Worm (Caenorhabditis elegans): ENCODE results near the gene hrpu-1.

The hrpu-1 gene

ce11 chrIV:15029565-15029964 lies 9.9 kb upstream of the hrpu-1 start:
- TF ChIP-seq W03F9.2 (tag; optimal IDR thresholded peaks at IDR 0.05) (no peak), him-1 (tag; optimal IDR thresholded peaks at IDR 0.05) (no peak), dao-5 (tag; optimal IDR thresholded peaks at IDR 0.05) (no peak)

ce11 chrIV:15036974-15037373 lies 2.4 kb upstream of the hrpu-1 start, which contains the start of gene eef-1B.2:
Gene eef-1B.2 (plus strand): TSS chrIV:15037331.
- TF ChIP-seq W03F9.2 (tag; optimal IDR thresholded peaks at IDR 0.05) (peak; percentile 64), dao-5 (tag; optimal IDR thresholded peaks at IDR 0.05) (no peak)

ce11 chrIV:15037492-15037891 lies 1.9 kb upstream of the hrpu-1 start:
- TF ChIP-seq W03F9.2 (tag; optimal IDR thresholded peaks at IDR 0.05) (no peak), dao-5 (tag; optimal IDR thresholded peaks at IDR 0.05) (no peak), him-1 (tag; optimal IDR thresholded peaks at IDR 0.05) (no peak)

DNA sequence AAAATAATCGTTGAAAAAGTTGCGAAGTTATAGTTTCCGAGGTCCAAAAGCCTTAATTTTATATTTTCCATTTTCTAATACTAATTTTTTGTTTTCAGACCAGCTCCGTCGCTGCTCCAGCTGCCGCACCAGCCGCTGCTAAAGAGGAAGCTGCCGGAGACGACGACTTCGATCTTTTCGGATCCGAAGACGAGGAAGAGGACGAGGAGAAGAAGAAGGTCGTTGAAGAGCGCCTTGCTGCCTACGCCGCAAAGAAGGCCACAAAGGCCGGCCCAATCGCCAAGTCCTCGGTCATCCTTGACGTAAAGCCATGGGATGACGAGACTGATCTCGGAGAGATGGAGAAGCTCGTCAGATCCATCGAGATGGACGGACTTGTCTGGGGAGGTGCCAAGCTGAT lies 595 bp upstream of the hrpu-1 start:
- TF ChIP-seq W03F9.2 (tag; optimal IDR thresholded peaks at IDR 0.05) (no peak), him-1 (tag; optimal IDR thresholded peaks at IDR 0.05) (no peak), dao-5 (tag; optimal IDR thresholded peaks at IDR 0.05) (no peak)

- TF ChIP-seq dao-5 (tag; optimal IDR thresholded peaks at IDR 0.05), result no peak
- no peak for TF ChIP-seq him-1 (tag; optimal IDR thresholded peaks at IDR 0.05)
- TF ChIP-seq W03F9.2 (tag; optimal IDR thresholded peaks at IDR 0.05), result no peak
These were observed 1.7 kb downstream of the hrpu-1 start for ce11 chrIV:15041124-15041523.

- no peak for TF ChIP-seq W03F9.2 (tag; optimal IDR thresholded peaks at IDR 0.05)
- TF ChIP-seq him-1 (tag; optimal IDR thresholded peaks at IDR 0.05), result no peak
- no peak for TF ChIP-seq dao-5 (tag; optimal IDR thresholded peaks at IDR 0.05)
These were observed 2.9 kb downstream of the hrpu-1 start for ce11 chrIV:15042159-15042936.

DNA sequence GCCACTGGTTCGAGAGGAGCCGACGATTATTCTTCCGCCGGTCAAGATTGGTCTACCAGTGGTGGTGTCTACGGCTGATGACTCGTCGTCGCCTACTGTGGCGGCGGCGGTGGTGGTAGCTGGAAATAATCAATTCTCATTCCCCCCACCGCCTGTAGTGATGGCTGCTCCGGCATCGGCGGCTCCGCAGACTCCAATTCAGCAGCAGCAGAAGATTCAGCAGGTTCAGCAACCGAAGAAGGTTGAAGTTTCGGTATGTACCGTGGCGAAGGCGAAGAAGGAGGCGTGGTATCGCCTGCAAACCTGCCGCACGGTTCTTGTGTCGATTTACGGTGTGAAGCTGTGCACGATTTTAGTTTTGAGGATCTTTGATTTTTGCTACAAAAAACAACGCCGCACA lies 6.7 kb downstream of the hrpu-1 start:
- TF ChIP-seq him-1 (tag; optimal IDR thresholded peaks at IDR 0.05) (no peak), W03F9.2 (tag; optimal IDR thresholded peaks at IDR 0.05) (no peak), dao-5 (tag; optimal IDR thresholded peaks at IDR 0.05) (no peak)

ce11 chrIV:15049288-15050094 lies 10.1 kb downstream of the hrpu-1 start:
- TF ChIP-seq W03F9.2 (tag; optimal IDR thresholded peaks at IDR 0.05) (no peak), him-1 (tag; optimal IDR thresholded peaks at IDR 0.05) (no peak), dao-5 (tag; optimal IDR thresholded peaks at IDR 0.05) (no peak)

- TF ChIP-seq dao-5 (tag; optimal IDR thresholded peaks at IDR 0.05) (no peak), him-1 (tag; optimal IDR thresholded peaks at IDR 0.05) (no peak), W03F9.2 (tag; optimal IDR thresholded peaks at IDR 0.05) (no peak)
These were observed 11.6 kb downstream of the hrpu-1 start for ce11 chrIV:15051045-15051444.

DNA sequence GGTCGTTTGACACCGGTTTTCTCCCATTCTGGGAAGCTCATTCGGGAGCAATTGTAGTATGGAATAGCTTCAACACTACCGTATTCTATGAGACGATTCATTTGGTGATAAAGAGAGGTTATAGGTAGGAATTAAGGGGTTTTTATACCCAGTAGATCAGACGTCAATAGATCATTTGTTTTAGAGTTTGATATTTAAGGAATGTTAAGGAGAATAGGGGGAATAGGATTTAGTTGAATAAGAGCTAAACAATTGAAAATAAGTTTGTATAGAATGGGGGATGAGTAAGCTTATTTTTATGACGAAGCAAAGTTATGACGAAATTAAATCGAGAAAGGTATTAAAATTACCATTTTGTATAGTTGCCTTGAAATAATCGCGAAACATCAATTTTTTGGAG lies 13.9 kb downstream of the hrpu-1 start, which contains the start of gene srt-47:
Gene srt-47, minus strand, starts transcription at position 101 of the 400 bp plus-strand sequence.
- TF ChIP-seq W03F9.2 (tag; optimal IDR thresholded peaks at IDR 0.05), result no peak
- TF ChIP-seq dao-5 (tag; optimal IDR thresholded peaks at IDR 0.05), result no peak
- TF ChIP-seq him-1 (tag; optimal IDR thresholded peaks at IDR 0.05), result no peak

ce11 chrIV:15056081-15056586 lies 16.7 kb downstream of the hrpu-1 start, which contains the start of gene Y41E3.19:
Gene Y41E3.19 (plus strand): TSS chrIV:15056131.
- TF ChIP-seq W03F9.2 (tag; optimal IDR thresholded peaks at IDR 0.05) (no peak), him-1 (tag; optimal IDR thresholded peaks at IDR 0.05) (no peak), dao-5 (tag; optimal IDR thresholded peaks at IDR 0.05) (no peak)

- TF ChIP-seq W03F9.2 (tag; optimal IDR thresholded peaks at IDR 0.05), result no peak
- TF ChIP-seq dao-5 (tag; optimal IDR thresholded peaks at IDR 0.05), result no peak
- no peak for TF ChIP-seq him-1 (tag; optimal IDR thresholded peaks at IDR 0.05)
These were observed 18.6 kb downstream of the hrpu-1 start, which contains the start of gene Y41E3.13 for ce11 chrIV:15057994-15058393. Gene Y41E3.13 (plus strand): TSS chrIV:15058294.

ce11 chrIV:15063789-15064188 lies 24.4 kb downstream of the hrpu-1 start:
- TF ChIP-seq him-1 (tag; optimal IDR thresholded peaks at IDR 0.05) (no peak), W03F9.2 (tag; optimal IDR thresholded peaks at IDR 0.05) (no peak)

ce11 chrIV:15065653-15066052 lies 26.2 kb downstream of the hrpu-1 start, which contains the start of gene Y41E3.18:
Gene Y41E3.18 (minus strand): TSS chrIV:15065753.
- TF ChIP-seq W03F9.2 (tag; optimal IDR thresholded peaks at IDR 0.05), result no peak
- no peak for TF ChIP-seq dao-5 (tag; optimal IDR thresholded peaks at IDR 0.05)
- no peak for TF ChIP-seq him-1 (tag; optimal IDR thresholded peaks at IDR 0.05)
